Worm (Caenorhabditis elegans) whole organism, late embryonic: ENCODE data around the gene C27D6.3.

Experiments used
- C38D4.7 ChIP-seq: fragments of 200-800 bp; sonication (Bioruptor generic); optimal IDR thresholded peaks from 2 replicates; lab custom pipeline; 2018; ENCODE audit warnings: mild to moderate bottlenecking, missing genetic modification characterization, moderate library complexity, missing compliant biosample characterization
- dmd-4 ChIP-seq: sonication (generic microtip); optimal IDR thresholded peaks from 2 replicates; lab custom pipeline; 2016; ENCODE audit warnings: borderline replicate concordance, missing genetic modification characterization, missing compliant biosample characterization
- pha-2 ChIP-seq: sonication (generic microtip); optimal IDR thresholded peaks from 2 replicates; lab custom pipeline; 2017; ENCODE audit warnings: mild to moderate bottlenecking, missing genetic modification characterization, missing compliant biosample characterization

ce11 chrII:5211970-5212369 lies 37.7 kb upstream of the C27D6.3 start, which contains the start of gene C34F11.2:
- no peak for TF ChIP-seq pha-2
- TF ChIP-seq C38D4.7 (GFP tag; lab: Kevin White, UChicago): no peak
- no peak for TF ChIP-seq dmd-4
